Worm (Caenorhabditis elegans): Measurements from ENCODE around the gene K12H6.8.

- no peak for TF ChIP-seq him-1 (tag; optimal IDR thresholded peaks at IDR 0.05)
- TF ChIP-seq athp-1 (tag; optimal IDR thresholded peaks at IDR 0.05): no peak
- no peak for TF ChIP-seq unc-62 (GFP tag; optimal IDR thresholded peaks at IDR 0.05)
- TF ChIP-seq ztf-25 (GFP tag; IDR thresholded peaks at IDR 0.05): no peak
- no peak for TF ChIP-seq rpc-1 (optimal IDR thresholded peaks at IDR 0.05)
- TF ChIP-seq rpc-1 (tag; optimal IDR thresholded peaks at IDR 0.05): no peak
- TF ChIP-seq F37B4.10 (GFP tag; IDR thresholded peaks at IDR 0.05): no peak
- no peak for TF ChIP-seq fkh-3 (tag; optimal IDR thresholded peaks at IDR 0.05)
- TF ChIP-seq sea-2 (GFP tag; IDR thresholded peaks at IDR 0.05): no peak
- no peak for TF ChIP-seq sptf-2 (GFP tag; optimal IDR thresholded peaks at IDR 0.05)
- TF ChIP-seq D2030.7 (GFP tag; IDR thresholded peaks at IDR 0.05): no peak
- no peak for TF ChIP-seq ceh-79 (tag; optimal IDR thresholded peaks at IDR 0.05)
Measured at ce11 chrII:2871816-2872215, 44.1 kb downstream of the K12H6.8 start, which contains the start of gene Y110A2AL.10.
